Worm (Caenorhabditis elegans): ENCODE results near the gene rexd-1.
A peak's percentile ranks its signal among the peaks of the same experiment; 100 is the strongest.

rexd-1 gene

ce11 chrIII:1788972-1789371 lies 45.3 kb upstream of the rexd-1 start:
- TF ChIP-seq zim-3 (tag; optimal IDR thresholded peaks at IDR 0.05), result no peak
- TF ChIP-seq sptf-2 (GFP tag; optimal IDR thresholded peaks at IDR 0.05), result no peak
- TF ChIP-seq egrh-3 (GFP tag; IDR thresholded peaks at IDR 0.05), result peak; percentile 54; the same call in 1 of the 2 replicates
- no peak for TF ChIP-seq K11D2.4 (GFP tag; IDR thresholded peaks at IDR 0.05)
- TF ChIP-seq egl-44 (GFP tag; IDR thresholded peaks at IDR 0.05), result no peak
- no peak for TF ChIP-seq ccch-3 (GFP tag; optimal IDR thresholded peaks at IDR 0.05)
- peak; percentile 79 for TF ChIP-seq zfh-2 (GFP tag; conservative IDR thresholded peaks at IDR 0.05)
- no peak for TF ChIP-seq madf-8 (GFP tag; conservative IDR thresholded peaks at IDR 0.05)

ce11 chrIII:1791949-1792348 lies 42.4 kb upstream of the rexd-1 start:
- TF ChIP-seq him-1 (tag; optimal IDR thresholded peaks at IDR 0.05) (no peak), F55B11.4 (tag; optimal IDR thresholded peaks at IDR 0.05; ENCODE audit: borderline replicate concordance, insufficient read depth) (no peak), lir-1 (GFP tag; conservative IDR thresholded peaks at IDR 0.05) (no peak), F52B5.7 (tag; optimal IDR thresholded peaks at IDR 0.05) (no peak), bed-1 (GFP tag; IDR thresholded peaks at IDR 0.05) (no peak), tlf-1 (GFP tag; optimal IDR thresholded peaks at IDR 0.05) (no peak), dox-1 (GFP tag; IDR thresholded peaks at IDR 0.05) (no peak), chd-7 (tag; optimal IDR thresholded peaks at IDR 0.05) (no peak), sdz-38 (tag; optimal IDR thresholded peaks at IDR 0.05) (no peak), athp-1 (tag; optimal IDR thresholded peaks at IDR 0.05) (no peak), Y67H2A.10 (GFP tag; conservative IDR thresholded peaks at IDR 0.05) (no peak), T07F8.4 (tag; optimal IDR thresholded peaks at IDR 0.05) (no peak), nhr-80 (tag; optimal IDR thresholded peaks at IDR 0.05) (no peak), ztf-28 (GFP tag; IDR thresholded peaks at IDR 0.05) (no peak), hmg-20 (GFP tag; IDR thresholded peaks at IDR 0.05) (no peak)

- TF ChIP-seq hlh-26 (GFP tag; conservative IDR thresholded peaks at IDR 0.05) (no peak), lsl-1 (GFP tag; optimal IDR thresholded peaks at IDR 0.05) (no peak), F37B4.10 (GFP tag; IDR thresholded peaks at IDR 0.05) (no peak), rpc-1 (optimal IDR thresholded peaks at IDR 0.05) (no peak), rpc-1 (tag; optimal IDR thresholded peaks at IDR 0.05) (no peak), Y53F4B.3 (GFP tag; IDR thresholded peaks at IDR 0.05) (no peak)
Observed at ce11 chrIII:1793416-1793815, 40.9 kb upstream of the rexd-1 start.

ce11 chrIII:1794100-1794499 lies 40.2 kb upstream of the rexd-1 start:
- TF ChIP-seq B0035.1 (tag; optimal IDR thresholded peaks at IDR 0.05) (no peak), nfyb-1 (GFP tag; IDR thresholded peaks at IDR 0.05) (no peak), ama-1 (optimal IDR thresholded peaks at IDR 0.05) (no peak), ama-1 (GFP tag; optimal IDR thresholded peaks at IDR 0.05) (no peak), unc-62 (GFP tag; optimal IDR thresholded peaks at IDR 0.05) (no peak), egl-44 (GFP tag; IDR thresholded peaks at IDR 0.05) (no peak), dpff-1 (tag; optimal IDR thresholded peaks at IDR 0.05) (no peak), Y53F4B.3 (GFP tag; IDR thresholded peaks at IDR 0.05) (no peak), xnd-1 (tag; optimal IDR thresholded peaks at IDR 0.05) (no peak), ceh-79 (tag; optimal IDR thresholded peaks at IDR 0.05) (no peak)

Data from whole organism, young adult.